Worm (Caenorhabditis elegans) whole organism, young adult: ENCODE data around the gene W02B8.1.

Experiments
- B0035.1 ChIP-seq: sonication (generic microtip); optimal IDR thresholded peaks from 2 replicates; lab custom pipeline; 2016; ENCODE audit warnings: missing genetic modification characterization, mild to moderate bottlenecking, missing compliant biosample characterization, missing genotype, missing genetic modification reagents
- B0336.3 ChIP-seq: fragments of 200-800 bp; sonication (Bioruptor generic); IDR thresholded peaks from 2 replicates; pipeline ENCODE4 v1.3.6; 2022; ENCODE audit warnings: missing genetic modification characterization, missing compliant biosample characterization
- D2030.7 ChIP-seq: fragments of 200-800 bp; sonication (Bioruptor generic); IDR thresholded peaks from 2 replicates; pipeline ENCODE4 v1.3.6; 2022; ENCODE audit warnings: missing genetic modification reagents, missing genetic modification characterization, missing compliant biosample characterization
- F10E7.11 ChIP-seq: sonication (generic microtip); optimal IDR thresholded peaks from 2 replicates; lab custom pipeline; 2017; ENCODE audit warnings: mild to moderate bottlenecking, missing genetic modification characterization, moderate library complexity, missing compliant biosample characterization
- F22D6.2 ChIP-seq: sonication (generic microtip); optimal IDR thresholded peaks from 2 replicates; lab custom pipeline; 2016; ENCODE audit warnings: mild to moderate bottlenecking, missing genetic modification characterization, missing compliant biosample characterization
- F49E8.2 ChIP-seq: sonication (generic microtip); optimal IDR thresholded peaks from 3 replicates; lab custom pipeline; 2017; ENCODE audit warnings: missing genetic modification characterization, mild to moderate bottlenecking, missing compliant biosample characterization, antibody characterized with exemption, moderate library complexity; ENCODE audit not compliant: insufficient read depth
- K11D2.4 ChIP-seq: fragments of 200-800 bp; sonication (Bioruptor generic); IDR thresholded peaks from 2 replicates; pipeline ENCODE4 v1.3.6; 2022; ENCODE audit warnings: missing genetic modification reagents, missing genetic modification characterization, missing compliant biosample characterization
- T26A5.8 ChIP-seq: sonication (generic microtip); optimal IDR thresholded peaks from 2 replicates; lab custom pipeline; 2016; ENCODE audit warnings: missing genetic modification characterization, missing compliant biosample characterization
- ZK185.1 ChIP-seq: sonication (generic microtip); optimal IDR thresholded peaks from 2 replicates; lab custom pipeline; 2016; ENCODE audit warnings: mild to moderate bottlenecking, missing genetic modification characterization, missing compliant biosample characterization; ENCODE audit not compliant: poor library complexity, severe bottlenecking
- aptf-2 ChIP-seq: fragments of 200-800 bp; sonication (Bioruptor generic); conservative IDR thresholded peaks from 2 replicates; pipeline ENCODE4 v1.3.6; 2022; ENCODE audit warnings: missing genetic modification reagents, missing genetic modification characterization, missing compliant biosample characterization
- ceh-40 ChIP-seq: fragments of 200-800 bp; sonication (Bioruptor generic); IDR thresholded peaks from 2 replicates; pipeline ENCODE4 v1.3.6; 2022; ENCODE audit warnings: missing genetic modification characterization, missing compliant biosample characterization
- ceh-58 ChIP-seq: fragments of 200-800 bp; sonication (Bioruptor generic); IDR thresholded peaks from 2 replicates; pipeline ENCODE4 v1.3.6; 2022; ENCODE audit warnings: missing genetic modification characterization, missing compliant biosample characterization
- dpl-1 ChIP-seq: fragments of 150-350 bp; optimal IDR thresholded peaks from 2 replicates; lab custom pipeline; 2014; ENCODE audit warnings: missing biosample characterization, missing genetic modification reagents, missing genetic modification characterization
- egl-44 ChIP-seq: fragments of 200-800 bp; sonication (Bioruptor generic); IDR thresholded peaks from 2 replicates; pipeline ENCODE4 v1.3.6; 2022; ENCODE audit warnings: missing genetic modification reagents, missing genetic modification characterization, missing compliant biosample characterization
- him-1 ChIP-seq: sonication (generic microtip); optimal IDR thresholded peaks from 2 replicates; lab custom pipeline; 2016; ENCODE audit warnings: missing genotype, missing genetic modification reagents, missing genetic modification characterization, missing compliant biosample characterization
- hmg-1.2 ChIP-seq: fragments of 200-800 bp; sonication (Bioruptor generic); IDR thresholded peaks from 2 replicates; pipeline ENCODE4 v1.3.6; 2022; ENCODE audit warnings: missing genetic modification reagents, missing genetic modification characterization, missing compliant biosample characterization
- hmg-20 ChIP-seq: fragments of 200-800 bp; sonication (Bioruptor generic); IDR thresholded peaks from 2 replicates; pipeline ENCODE4 v1.3.6; 2022; ENCODE audit warnings: missing genetic modification reagents, missing genetic modification characterization, missing compliant biosample characterization
- lin-26 ChIP-seq: fragments of 200-800 bp; sonication (Bioruptor generic); IDR thresholded peaks from 2 replicates; pipeline ENCODE4 v1.3.6; 2022; ENCODE audit warnings: missing genetic modification reagents, missing genetic modification characterization, missing compliant biosample characterization
- lin-40 ChIP-seq: sonication (generic microtip); optimal IDR thresholded peaks from 2 replicates; lab custom pipeline; 2016; ENCODE audit warnings: missing genetic modification characterization, mild to moderate bottlenecking, missing compliant biosample characterization, missing genotype, missing genetic modification reagents
- madf-10 ChIP-seq: sonication (generic microtip); optimal IDR thresholded peaks from 2 replicates; lab custom pipeline; 2016; ENCODE audit warnings: mild to moderate bottlenecking, missing genetic modification characterization, missing compliant biosample characterization
- mcd-1 ChIP-seq: fragments of 200-800 bp; sonication (Bioruptor generic); IDR thresholded peaks from 2 replicates; pipeline ENCODE4 v1.3.6; 2022; ENCODE audit warnings: missing genetic modification reagents, missing genetic modification characterization, missing compliant biosample characterization
- nfya-2 ChIP-seq: fragments of 200-800 bp; sonication (Bioruptor generic); IDR thresholded peaks from 2 replicates; pipeline ENCODE4 v1.3.6; 2022; ENCODE audit warnings: missing genetic modification reagents, missing genetic modification characterization, missing compliant biosample characterization
- nhr-80 ChIP-seq: sonication (generic microtip); optimal IDR thresholded peaks from 2 replicates; lab custom pipeline; 2016; ENCODE audit warnings: missing genetic modification characterization, missing compliant biosample characterization
- rcor-1 ChIP-seq: fragments of 200-800 bp; sonication (Bioruptor generic); IDR thresholded peaks from 2 replicates; pipeline ENCODE4 v1.3.6; 2022; ENCODE audit warnings: missing genetic modification reagents, missing genetic modification characterization, missing compliant biosample characterization
- snpc-3.4 ChIP-seq: sonication (generic microtip); optimal IDR thresholded peaks from 2 replicates; lab custom pipeline; 2017; ENCODE audit warnings: missing genetic modification characterization, mild to moderate bottlenecking, missing compliant biosample characterization, antibody characterized with exemption, moderate library complexity, missing genotype, missing genetic modification reagents
- tbp1 ChIP-seq: fragments of 200-800 bp; sonication (Bioruptor generic); optimal IDR thresholded peaks from 2 replicates; lab custom pipeline; 2018; ENCODE audit warnings: mild to moderate bottlenecking, missing genetic modification characterization, missing compliant biosample characterization
- ztf-26 ChIP-seq: sonication (generic microtip); optimal IDR thresholded peaks from 2 replicates; lab custom pipeline; 2017; ENCODE audit warnings: missing genetic modification characterization, missing compliant biosample characterization

W02B8.1 gene

ce11 chrII:13852532-13853199, 49.2 kb downstream of the W02B8.1 start (continued):
- TF ChIP-seq hmg-20 (GFP tag; lab: Robert Waterston, UW) (0 out of 2 replicates have a peak, but pooled peaks have one; percentile 47), lin-40 (tag; lab: Kevin White, UChicago) (peak; percentile 26), ZK185.1 (tag; lab: Kevin White, UChicago) (peak; percentile 13), rcor-1 (GFP tag; lab: Robert Waterston, UW) (0 out of 2 replicates have a peak, but pooled peaks have one; percentile 25), F49E8.2 (peak; percentile 70), nfya-2 (peak; percentile 21; the same call in 1 of the 2 replicates), snpc-3.4 (tag; lab: Kevin White, UChicago) (peak; percentile 27), mcd-1 (peak; percentile 55), D2030.7 (GFP tag; lab: Robert Waterston, UW) (peak; percentile 84), tbp1 (GFP tag; lab: Kevin White, UChicago) (peak; percentile 63), hmg-1.2 (GFP tag; lab: Robert Waterston, UW) (peak; percentile 84), nhr-80 (tag; lab: Kevin White, UChicago) (peak; percentile 2), aptf-2 (GFP tag; lab: Robert Waterston, UW) (peak; percentile 93), him-1 (tag; lab: Kevin White, UChicago) (peak; percentile 58)

- no peak for TF ChIP-seq madf-10 (tag; lab: Kevin White, UChicago)
- TF ChIP-seq dpl-1 (GFP tag; lab: Kevin White, UChicago): no peak
- no peak for TF ChIP-seq ceh-58 (GFP tag; lab: Robert Waterston, UW)
- no peak for TF ChIP-seq ceh-40
- no peak for TF ChIP-seq T26A5.8
- TF ChIP-seq F22D6.2 (tag; lab: Kevin White, UChicago): no peak
- no peak for TF ChIP-seq egl-44 (GFP tag; lab: Robert Waterston, UW)
- TF ChIP-seq K11D2.4: no peak
- no peak for TF ChIP-seq ztf-26 (tag; lab: Kevin White, UChicago)
- TF ChIP-seq lin-26: no peak
- TF ChIP-seq B0035.1 (tag; lab: Kevin White, UChicago): no peak
- no peak for TF ChIP-seq F10E7.11 (tag; lab: Kevin White, UChicago)
- no peak for TF ChIP-seq B0336.3 (GFP tag; lab: Robert Waterston, UW)
Observed at ce11 chrII:13852004-13852403, 49.9 kb downstream of the W02B8.1 start, which contains the start of gene F08G2.8. F08G2.8 (plus strand) TSS chrII:13852304.
